Fruit fly (Drosophila melanogaster): Measurements from ENCODE around the gene TpnC73F.

dm6 chr3L:17042297-17042921, 3.5 kb upstream of the TpnC73F start, which contains the start of the genes scaf6 and Papst2:
- TF ChIP-seq Gug (GFP tag; IDR thresholded peaks at IDR 0.05) = no peak
- TF ChIP-seq spab (GFP tag; optimal IDR thresholded peaks at IDR 0.05) = no peak
- TF ChIP-seq CG6854 (GFP tag; optimal IDR thresholded peaks at IDR 0.05) = peak; percentile 63
- no peak for TF ChIP-seq ss (GFP tag; optimal IDR thresholded peaks at IDR 0.05)

Measured in whole organism, prepupa.